Worm (Caenorhabditis elegans) whole organism, mixed stage, embryonic: ENCODE data around the gene Y38H6C.20.

ENCODE experiments used
- elt-1 ChIP-seq: sonication (generic microtip); optimal IDR thresholded peaks from 2 replicates; lab custom pipeline; 2017; ENCODE audit warnings: missing genetic modification characterization, mild to moderate bottlenecking, missing compliant biosample characterization, antibody characterized with exemption, moderate library complexity, borderline replicate concordance; ENCODE audit not compliant: insufficient read depth
- elt-3 ChIP-seq: fragments of 150-350 bp; optimal IDR thresholded peaks from 2 replicates; lab custom pipeline; 2014; ENCODE audit warnings: missing biosample characterization, missing genetic modification characterization
- flh-1 ChIP-seq: fragments of 200-800 bp; sonication (Bioruptor generic); optimal IDR thresholded peaks from 2 replicates; lab custom pipeline; 2018; ENCODE audit warnings: mild to moderate bottlenecking, missing genetic modification characterization, moderate library complexity, missing compliant biosample characterization
- lsy-2 ChIP-seq: fragments of 150-350 bp; optimal IDR thresholded peaks from 2 replicates; lab custom pipeline; 2014; ENCODE audit warnings: missing biosample characterization, missing genetic modification characterization
- mab-5 ChIP-seq: fragments of 150-350 bp; optimal IDR thresholded peaks from 2 replicates; lab custom pipeline; 2014; ENCODE audit warnings: missing biosample characterization, missing genetic modification characterization
- mep-1 ChIP-seq: fragments of 150-350 bp; optimal IDR thresholded peaks from 2 replicates; lab custom pipeline; 2017; ENCODE audit warnings: missing biosample characterization, missing genetic modification reagents, missing genetic modification characterization, inconsistent platforms
- nhr-12 ChIP-seq: fragments of 150-350 bp; optimal IDR thresholded peaks from 2 replicates; lab custom pipeline; 2014; ENCODE audit warnings: missing biosample characterization, missing genetic modification characterization
- snpc-4 ChIP-seq: fragments of 150-350 bp; optimal IDR thresholded peaks from 2 replicates; lab custom pipeline; 2014; ENCODE audit warnings: missing biosample characterization, missing genetic modification characterization
- unc-62 ChIP-seq: fragments of 150-350 bp; optimal IDR thresholded peaks from 2 replicates; lab custom pipeline; 2014; ENCODE audit warnings: missing biosample characterization, missing genetic modification reagents, missing genetic modification characterization
- ztf-11 ChIP-seq: fragments of 150-350 bp; optimal IDR thresholded peaks from 2 replicates; lab custom pipeline; 2014; ENCODE audit warnings: missing biosample characterization, missing genetic modification characterization

ce11 chrV:20534072-20534471, 16.9 kb downstream of the Y38H6C.20 start, which contains the start of gene famh-161:
- no peak for TF ChIP-seq mab-5 (tag; lab: Kevin White, UChicago)
- TF ChIP-seq nhr-12 (tag; lab: Kevin White, UChicago) = no peak
- TF ChIP-seq snpc-4 (tag; lab: Kevin White, UChicago) = no peak
- no peak for TF ChIP-seq ztf-11
- TF ChIP-seq elt-3 (tag; lab: Kevin White, UChicago) = no peak
- TF ChIP-seq flh-1 = no peak
- no peak for TF ChIP-seq mep-1 (tag; lab: Kevin White, UChicago)
- TF ChIP-seq lsy-2 (tag; lab: Kevin White, UChicago) = no peak
- no peak for TF ChIP-seq unc-62 (GFP tag; lab: Kevin White, UChicago)
- no peak for TF ChIP-seq elt-1 (tag; lab: Kevin White, UChicago)
